Worm (Caenorhabditis elegans) whole organism, L4 larva: Measurements from ENCODE around the gene Y54G2A.36.

Experiments
- F26F4.8 ChIP-seq: fragments of 200-800 bp; sonication (Bioruptor generic); conservative IDR thresholded peaks from 2 replicates; pipeline ENCODE4 v1.3.6; 2022; ENCODE audit warnings: missing genetic modification characterization, missing compliant biosample characterization
- F44E2.7 ChIP-seq: fragments of 200-800 bp; sonication (Bioruptor generic); IDR thresholded peaks from 2 replicates; pipeline ENCODE4 v2.1.2; 2022; ENCODE audit warnings: missing genetic modification characterization, missing compliant biosample characterization
- T20F7.1 ChIP-seq: fragments of 200-800 bp; sonication (Bioruptor generic); optimal IDR thresholded peaks from 2 replicates; lab custom pipeline; 2018; ENCODE audit warnings: mild to moderate bottlenecking, missing genetic modification characterization, missing compliant biosample characterization
- Y105C5A.15 ChIP-seq: fragments of 200-800 bp; sonication (Bioruptor generic); IDR thresholded peaks from 2 replicates; pipeline ENCODE4 v1.3.6; 2022; ENCODE audit warnings: missing genetic modification characterization, missing compliant biosample characterization
- Y48G9A.11 ChIP-seq: fragments of 200-800 bp; sonication (Bioruptor generic); IDR thresholded peaks from 2 replicates; pipeline ENCODE4 v1.3.6; 2022; ENCODE audit warnings: missing genetic modification reagents, missing genetic modification characterization, missing compliant biosample characterization
- aha-1 ChIP-seq: fragments of 150-350 bp; peaks from one replicate; lab custom pipeline; 2014; ENCODE audit warnings: missing biosample characterization, missing genetic modification characterization
- aly-2 ChIP-seq: sonication (generic microtip); optimal IDR thresholded peaks from 2 replicates; lab custom pipeline; 2018; ENCODE audit warnings: missing biosample characterization, missing genetic modification characterization
- ama-1 ChIP-seq: fragments of 150-350 bp; optimal IDR thresholded peaks from 2 replicates; lab custom pipeline; 2014; ENCODE audit warnings: inconsistent platforms, mixed read lengths
- arid-1 ChIP-seq: fragments of 200-800 bp; sonication (Bioruptor generic); conservative IDR thresholded peaks from 2 replicates; pipeline ENCODE4 v1.3.6; 2022; ENCODE audit warnings: missing genetic modification reagents, missing genetic modification characterization, missing compliant biosample characterization
- ceh-20 ChIP-seq: fragments of 200-800 bp; sonication (Bioruptor generic); IDR thresholded peaks from 2 replicates; pipeline ENCODE4 v1.3.6; 2022; ENCODE audit warnings: missing genetic modification reagents, missing genetic modification characterization, missing compliant biosample characterization
- ceh-82 ChIP-seq: sonication (generic microtip); optimal IDR thresholded peaks from 2 replicates; lab custom pipeline; 2017; ENCODE audit warnings: missing biosample characterization, missing genetic modification characterization
- ctbp-1 ChIP-seq: fragments of 200-800 bp; sonication (Bioruptor generic); IDR thresholded peaks from 2 replicates; pipeline ENCODE4 v1.3.6; 2022; ENCODE audit warnings: missing genetic modification reagents, missing genetic modification characterization, missing compliant biosample characterization
- daf-12 ChIP-seq: fragments of 150-350 bp; optimal IDR thresholded peaks from 2 replicates; lab custom pipeline; 2014; ENCODE audit warnings: missing biosample characterization, missing genetic modification reagents, missing genetic modification characterization
- daf-16 ChIP-seq, 3 experiments: sonication (generic microtip); optimal IDR thresholded peaks; 2 replicates each; lab custom pipeline; 2016 to 2017; ENCODE audit warnings: missing genetic modification characterization in 3 of 3, missing genetic modification reagents in 3 of 3, mild to moderate bottlenecking in 2 of 3, missing compliant biosample characterization in 2 of 3, missing biosample characterization in 1 of 3, moderate library complexity in 1 of 3
- daf-19 ChIP-seq: fragments of 200-800 bp; sonication (Bioruptor generic); conservative IDR thresholded peaks from 2 replicates; pipeline ENCODE4 v1.3.6; 2022; ENCODE audit warnings: missing genetic modification characterization, missing compliant biosample characterization
- dmd-6 ChIP-seq: fragments of 200-800 bp; sonication (Bioruptor generic); IDR thresholded peaks from 2 replicates; pipeline ENCODE4 v1.3.6; 2022; ENCODE audit warnings: missing genetic modification reagents, missing genetic modification characterization, missing compliant biosample characterization
- dpl-1 ChIP-seq: fragments of 150-350 bp; optimal IDR thresholded peaks from 2 replicates; lab custom pipeline; 2014; ENCODE audit warnings: missing biosample characterization, missing genetic modification reagents, missing genetic modification characterization
- dve-1 ChIP-seq: sonication (generic microtip); optimal IDR thresholded peaks from 2 replicates; lab custom pipeline; 2017; ENCODE audit warnings: antibody characterized with exemption, mild to moderate bottlenecking, missing genetic modification characterization, missing compliant biosample characterization; ENCODE audit not compliant: insufficient read depth
- egl-43 ChIP-seq: fragments of 200-800 bp; sonication (Bioruptor generic); IDR thresholded peaks from 2 replicates; pipeline ENCODE4 v1.3.6; 2022; ENCODE audit warnings: missing genetic modification reagents, missing genetic modification characterization, missing compliant biosample characterization
- hlh-11 ChIP-seq: fragments of 200-800 bp; sonication (Bioruptor generic); optimal IDR thresholded peaks from 2 replicates; lab custom pipeline; 2018; ENCODE audit warnings: mild to moderate bottlenecking, missing genetic modification characterization, missing compliant biosample characterization
- hlh-30 ChIP-seq: sonication (generic microtip); optimal IDR thresholded peaks from 2 replicates; lab custom pipeline; 2017; ENCODE audit warnings: antibody characterized with exemption, mild to moderate bottlenecking, missing genetic modification characterization, missing compliant biosample characterization; ENCODE audit not compliant: insufficient read depth
- lin-13 ChIP-seq: fragments of 150-350 bp; optimal IDR thresholded peaks from 2 replicates; lab custom pipeline; 2014; ENCODE audit warnings: missing biosample characterization, missing genetic modification reagents, missing genetic modification characterization
- lin-15B ChIP-seq: fragments of 150-350 bp; sonication (generic microtip); optimal IDR thresholded peaks from 3 replicates; lab custom pipeline; 2014; ENCODE audit warnings: missing biosample characterization, missing genetic modification characterization
- lin-38 ChIP-seq: fragments of 200-800 bp; sonication (Bioruptor generic); IDR thresholded peaks from 2 replicates; pipeline ENCODE4 v1.3.6; 2022; ENCODE audit warnings: missing genetic modification reagents, missing genetic modification characterization, missing compliant biosample characterization
- lsy-2 ChIP-seq, 2 experiments: fragments of 150-350 bp in 1 of 2; sonication (generic microtip) in 1 of 2; optimal IDR thresholded peaks; 2 replicates each; lab custom pipeline; 2014 to 2017; ENCODE audit warnings: missing biosample characterization in 2 of 2, missing genetic modification characterization in 2 of 2
- madf-5 ChIP-seq, 2 experiments: fragments of 200-800 bp; sonication (Bioruptor generic); IDR thresholded peaks; 2 replicates each; pipeline ENCODE4 v1.3.6; 2022; ENCODE audit warnings: missing compliant biosample characterization in 2 of 2, missing genetic modification characterization in 2 of 2
- mep-1 ChIP-seq: fragments of 150-350 bp; sonication (generic microtip); optimal IDR thresholded peaks from 3 replicates; lab custom pipeline; 2014; ENCODE audit warnings: missing biosample characterization, missing genetic modification characterization
- mes-2 ChIP-seq: sonication (generic microtip); optimal IDR thresholded peaks from 2 replicates; lab custom pipeline; 2016; ENCODE audit warnings: missing genotype, mild to moderate bottlenecking, missing genetic modification characterization, missing compliant biosample characterization; ENCODE audit not compliant: poor library complexity, severe bottlenecking
- mxl-2 ChIP-seq: fragments of 200-800 bp; sonication (Bioruptor generic); conservative IDR thresholded peaks from 2 replicates; pipeline ENCODE4 v1.3.6; 2022; ENCODE audit warnings: missing genetic modification reagents, missing genetic modification characterization, missing compliant biosample characterization
- nhr-102 ChIP-seq: sonication (generic microtip); optimal IDR thresholded peaks from 2 replicates; lab custom pipeline; 2016; ENCODE audit warnings: mild to moderate bottlenecking, missing genetic modification characterization, moderate library complexity, missing compliant biosample characterization
- nhr-111 ChIP-seq: fragments of 200-800 bp; sonication (Bioruptor generic); optimal IDR thresholded peaks from 2 replicates; lab custom pipeline; 2018; ENCODE audit warnings: mild to moderate bottlenecking, missing genetic modification characterization, missing compliant biosample characterization
- nhr-6 ChIP-seq: fragments of 150-350 bp; optimal IDR thresholded peaks from 2 replicates; lab custom pipeline; 2014; ENCODE audit warnings: missing biosample characterization, missing genetic modification characterization
- nhr-77 ChIP-seq: fragments of 150-350 bp; optimal IDR thresholded peaks from 2 replicates; lab custom pipeline; 2014; ENCODE audit warnings: missing biosample characterization, missing genetic modification characterization
- php-3 ChIP-seq: fragments of 200-800 bp; sonication (Bioruptor generic); IDR thresholded peaks from 2 replicates; pipeline ENCODE4 v1.3.6; 2022; ENCODE audit warnings: missing genetic modification reagents, missing genetic modification characterization, missing compliant biosample characterization
- set-16 ChIP-seq: fragments of 200-800 bp; sonication (Bioruptor generic); IDR thresholded peaks from 2 replicates; pipeline ENCODE4 v1.3.6; 2022; ENCODE audit warnings: missing genetic modification reagents, missing genetic modification characterization, missing compliant biosample characterization
- spr-1 ChIP-seq: sonication (generic microtip); optimal IDR thresholded peaks from 2 replicates; lab custom pipeline; 2016; ENCODE audit warnings: mild to moderate bottlenecking, missing genetic modification characterization, missing compliant biosample characterization
- unc-62 ChIP-seq, 3 experiments: fragments of 150-350 bp in 1 of 3; sonication (generic microtip); optimal IDR thresholded peaks in 2 of 3; peaks in 1 of 3; 1 replicate in 1 of 3; 2 replicates in 2 of 3; lab custom pipeline; 2014 to 2017; ENCODE audit warnings: missing biosample characterization in 3 of 3, missing genetic modification characterization in 3 of 3, missing genetic modification reagents in 3 of 3, missing genotype in 1 of 3
- zfp-2 ChIP-seq: sonication (generic microtip); optimal IDR thresholded peaks from 2 replicates; lab custom pipeline; 2016; ENCODE audit warnings: mild to moderate bottlenecking, missing genetic modification characterization, missing compliant biosample characterization
- zfp-3 ChIP-seq: fragments of 200-800 bp; sonication (Bioruptor generic); conservative IDR thresholded peaks from 2 replicates; pipeline ENCODE4 v1.3.6; 2022; ENCODE audit warnings: missing genetic modification reagents, missing genetic modification characterization, missing compliant biosample characterization

Y54G2A.36 gene

DNA sequence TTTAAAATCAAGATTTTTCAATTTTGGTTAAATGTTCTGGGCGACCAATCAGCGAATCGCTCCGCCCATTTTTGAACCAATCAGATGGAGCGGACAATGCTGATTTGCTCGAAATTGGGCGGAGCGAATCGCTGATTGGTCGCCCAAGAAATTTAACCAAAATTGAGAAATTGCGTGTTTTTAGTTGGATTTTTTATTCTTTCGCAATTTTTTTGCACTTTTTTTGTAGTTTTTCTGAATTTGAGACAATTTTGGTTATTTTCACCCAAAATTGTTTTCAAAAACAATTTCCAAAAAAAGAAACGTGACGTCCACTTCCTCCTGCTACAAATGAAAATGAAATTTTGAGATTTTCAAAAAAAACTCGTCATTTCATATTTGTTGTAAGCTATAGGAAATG, 10.8 kb upstream of the Y54G2A.36 start, which contains the start of gene dml-1:
TSS of gene dml-1 (plus strand) at position 301 of the 400 bp plus-strand sequence.
- no peak for TF ChIP-seq lin-13 (GFP tag; lab: Kevin White, UChicago)
- TF ChIP-seq nhr-111 (GFP tag; lab: Kevin White, UChicago) = no peak
- TF ChIP-seq T20F7.1 (GFP tag; lab: Kevin White, UChicago) = no peak
- TF ChIP-seq spr-1 (tag; lab: Kevin White, UChicago) = no peak
- no peak for TF ChIP-seq F44E2.7
- no peak for TF ChIP-seq hlh-30 (tag; lab: Kevin White, UChicago)
- no peak for TF ChIP-seq dmd-6 (GFP tag; lab: Robert Waterston, UW)
- TF ChIP-seq Y105C5A.15 = no peak
- no peak for TF ChIP-seq mep-1 (tag; lab: Kevin White, UChicago)
- no peak for TF ChIP-seq madf-5 (GFP tag; IDR thresholded peaks at IDR 0.05; lab: Robert Waterston, UW)
- no peak for TF ChIP-seq F26F4.8 (GFP tag; lab: Robert Waterston, UW)
- no peak for TF ChIP-seq daf-12
- TF ChIP-seq zfp-3 (GFP tag; lab: Robert Waterston, UW) = no peak
- TF ChIP-seq lin-38 = no peak

DNA sequence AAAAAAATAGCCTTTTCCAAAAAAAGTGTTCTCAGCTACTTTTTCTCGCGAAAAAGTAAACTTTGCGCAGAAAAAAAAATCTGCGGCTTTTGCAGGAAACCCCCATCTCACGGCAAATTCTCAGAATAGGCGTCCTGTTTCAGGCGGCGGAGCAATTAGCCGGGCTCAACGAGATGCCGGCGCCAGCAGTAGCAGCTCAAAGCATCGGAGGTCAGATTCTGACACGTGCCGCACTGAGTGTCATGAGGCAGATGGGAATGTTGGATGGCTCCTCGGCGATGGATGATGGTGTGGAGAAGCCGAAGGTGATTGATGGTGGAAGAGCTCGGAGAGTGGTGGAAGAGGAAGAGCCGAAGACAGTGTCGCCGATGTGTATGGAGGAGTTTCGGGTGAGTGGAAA, 10.2 kb upstream of the Y54G2A.36 start:
- no peak for TF ChIP-seq mes-2
- TF ChIP-seq daf-19 (GFP tag; lab: Robert Waterston, UW) = no peak
- peak; percentile 71 for TF ChIP-seq set-16 (GFP tag; lab: Robert Waterston, UW)
- TF ChIP-seq egl-43 (GFP tag; lab: Robert Waterston, UW) = 0 out of 2 replicates have a peak, but pooled peaks have one; percentile 7
- TF ChIP-seq, all 104 proteins: peak for 2

DNA sequence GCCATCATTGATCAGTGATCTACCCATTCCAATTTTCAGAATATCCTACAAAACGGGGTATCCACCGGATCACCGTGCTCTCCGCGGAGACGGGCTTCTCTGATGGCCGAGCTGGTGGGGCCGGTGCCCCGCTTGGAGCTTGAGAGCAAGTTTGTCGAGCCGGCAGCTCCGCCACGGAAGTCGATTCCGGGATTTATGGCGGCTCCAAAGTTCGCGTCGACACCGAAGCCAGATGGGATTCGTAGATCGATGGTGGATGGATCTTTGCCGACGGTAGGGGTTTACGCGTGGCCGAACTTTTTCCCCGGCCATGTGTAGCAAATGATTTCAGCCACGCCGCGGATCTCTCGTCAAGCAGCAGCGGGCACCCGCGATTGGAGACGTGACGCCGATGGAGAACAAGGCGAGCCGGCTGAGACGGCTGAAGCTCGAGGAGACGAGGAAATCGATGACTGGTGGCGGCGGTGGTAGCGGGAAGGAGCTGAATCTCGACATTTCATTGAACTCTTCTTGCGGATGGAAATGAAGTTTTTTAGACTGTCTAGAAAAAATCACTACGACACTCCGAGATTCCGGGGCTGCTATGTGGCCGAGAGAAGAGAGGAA, 8.9 kb upstream of the Y54G2A.36 start:
- TF ChIP-seq set-16 (GFP tag; lab: Robert Waterston, UW) = peak; percentile 94
- no peak for TF ChIP-seq ceh-20 (GFP tag; lab: Robert Waterston, UW)
- TF ChIP-seq Y105C5A.15 = no peak
- TF ChIP-seq php-3 = 0 out of 2 replicates have a peak, but pooled peaks have one; percentile 18

DNA sequence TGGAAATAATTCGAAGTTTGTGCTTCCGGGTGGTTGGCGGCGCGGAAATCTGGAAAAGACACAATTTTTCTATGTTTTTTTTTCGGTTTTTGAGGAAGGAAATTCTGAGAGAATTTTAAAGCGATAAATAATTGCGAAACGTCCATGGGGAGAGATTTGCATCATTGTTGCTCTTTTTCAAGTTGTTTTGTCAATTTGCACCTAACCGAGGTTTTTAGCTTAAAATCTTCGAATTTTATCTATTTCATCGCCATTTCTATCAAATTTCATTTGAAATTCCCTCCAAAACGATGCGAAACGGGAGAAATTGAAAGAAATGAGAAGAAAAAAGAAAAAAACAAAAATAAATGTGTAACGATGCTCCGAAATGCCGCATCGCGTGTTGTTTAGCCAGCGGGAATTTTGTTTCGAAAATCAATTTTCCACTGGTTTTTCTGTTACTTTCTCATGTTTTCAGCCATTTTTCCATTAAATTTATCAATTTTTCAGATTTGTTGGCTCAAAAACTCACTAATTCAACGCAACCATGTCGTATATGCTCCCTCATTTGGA, 7.0 kb upstream of the Y54G2A.36 start, which contains the start of the genes nprt-1 and dib-1:
TSS of gene nprt-1 (minus strand) at position 51 of the 552 bp plus-strand sequence.
TSS of gene dib-1 (plus strand) at position 482 of the 552 bp plus-strand sequence.
- TF ChIP-seq mes-2 = peak; percentile 49
- TF ChIP-seq nhr-77 = peak; percentile 28
- no peak for TF ChIP-seq nhr-6 (tag; lab: Kevin White, UChicago)
- TF ChIP-seq aly-2 = no peak
- peak in 1 of 2 experiments; percentile 72 for TF ChIP-seq lsy-2 (tag; optimal IDR thresholded peaks at IDR 0.05; lab: Kevin White, UChicago)
- TF ChIP-seq nhr-111 (GFP tag; lab: Kevin White, UChicago) = no peak
- TF ChIP-seq hlh-11 = no peak
- TF ChIP-seq arid-1 (GFP tag; lab: Robert Waterston, UW) = no peak
- TF ChIP-seq zfp-2 = no peak
- no peak for TF ChIP-seq aha-1
- TF ChIP-seq nhr-102 = no peak
- TF ChIP-seq dpl-1 (GFP tag; lab: Kevin White, UChicago) = peak; percentile 83
- TF ChIP-seq ctbp-1 (GFP tag; lab: Robert Waterston, UW) = no peak
- TF ChIP-seq ama-1 = peak; percentile 20
- no peak for TF ChIP-seq lin-13 (GFP tag; lab: Kevin White, UChicago)
- no peak for TF ChIP-seq set-16 (GFP tag; lab: Robert Waterston, UW)
- no peak for TF ChIP-seq daf-16 (GFP tag; optimal IDR thresholded peaks at IDR 0.05; lab: Kevin White, UChicago)
- TF ChIP-seq daf-16 (tag; optimal IDR thresholded peaks at IDR 0.05; lab: Kevin White, UChicago) = peak; percentile 6
- TF ChIP-seq dve-1 (tag; lab: Kevin White, UChicago) = peak; percentile 27
- no peak for TF ChIP-seq mxl-2
- no peak for TF ChIP-seq lin-15B (tag; lab: Kevin White, UChicago)
- peak; percentile 33 for TF ChIP-seq hlh-30 (tag; lab: Kevin White, UChicago)
- TF ChIP-seq ceh-82 (tag; lab: Kevin White, UChicago) = no peak
- TF ChIP-seq lin-38 = peak; percentile 45; the same call in 1 of the 2 replicates
- 0 out of 2 replicates have a peak, but pooled peaks have one; percentile 28 for TF ChIP-seq Y48G9A.11
- TF ChIP-seq mep-1 (tag; lab: Kevin White, UChicago) = peak; percentile 24
- no peak for TF ChIP-seq unc-62 (GFP tag; optimal IDR thresholded peaks at IDR 0.05 in 1 of 2; lab: Kevin White, UChicago)
- no peak for TF ChIP-seq unc-62 (tag; optimal IDR thresholded peaks at IDR 0.05; lab: Kevin White, UChicago)
